Worm (Caenorhabditis elegans) whole organism, L3 larva: ENCODE data around the gene emb-1.

Experiments
- R02D3.7 ChIP-seq: fragments of 150-350 bp; optimal IDR thresholded peaks from 2 replicates; lab custom pipeline; 2014; ENCODE audit warnings: missing biosample characterization, missing genetic modification characterization
- aly-2 ChIP-seq: fragments of 150-350 bp; optimal IDR thresholded peaks from 2 replicates; lab custom pipeline; 2014; ENCODE audit warnings: missing biosample characterization, missing genetic modification characterization
- ama-1 ChIP-seq: fragments of 150-350 bp; optimal IDR thresholded peaks from 2 replicates; lab custom pipeline; 2018
- ceh-16 ChIP-seq: sonication (generic microtip); optimal IDR thresholded peaks from 2 replicates; lab custom pipeline; 2017; ENCODE audit warnings: missing biosample characterization, missing genetic modification characterization
- ceh-28 ChIP-seq: fragments of 150-350 bp; optimal IDR thresholded peaks from 2 replicates; lab custom pipeline; 2014; ENCODE audit warnings: missing biosample characterization, missing genetic modification reagents, missing genetic modification characterization
- ceh-82 ChIP-seq: fragments of 150-350 bp; optimal IDR thresholded peaks from 2 replicates; lab custom pipeline; 2014; ENCODE audit warnings: missing biosample characterization, missing genetic modification characterization
- daf-12 ChIP-seq: fragments of 150-350 bp; optimal IDR thresholded peaks from 2 replicates; lab custom pipeline; 2014; ENCODE audit warnings: missing biosample characterization, missing genetic modification reagents, missing genetic modification characterization
- egl-27 ChIP-seq: sonication (generic microtip); optimal IDR thresholded peaks from 4 replicates; lab custom pipeline; 2017; ENCODE audit warnings: missing biosample characterization, missing genetic modification reagents, missing genetic modification characterization
- elt-1 ChIP-seq: fragments of 150-350 bp; optimal IDR thresholded peaks from 2 replicates; lab custom pipeline; 2014; ENCODE audit warnings: missing biosample characterization, missing genetic modification characterization
- elt-2 ChIP-seq: sonication (generic microtip); optimal IDR thresholded peaks from 2 replicates; lab custom pipeline; 2016; ENCODE audit warnings: missing genetic modification reagents, mild to moderate bottlenecking, missing genetic modification characterization, missing compliant biosample characterization
- elt-3 ChIP-seq, 3 experiments: fragments of 150-350 bp in 1 of 3; sonication (generic microtip) in 2 of 3; optimal IDR thresholded peaks; 2 replicates in 2 of 3; 4 replicates in 1 of 3; lab custom pipeline; 2014 to 2017; ENCODE audit warnings: missing biosample characterization in 3 of 3, missing genetic modification characterization in 3 of 3
- fkh-10 ChIP-seq: sonication (generic microtip); optimal IDR thresholded peaks from 2 replicates; lab custom pipeline; 2017; ENCODE audit warnings: missing biosample characterization, missing genetic modification reagents, missing genetic modification characterization
- fkh-2 ChIP-seq: fragments of 150-350 bp; optimal IDR thresholded peaks from 2 replicates; lab custom pipeline; 2014; ENCODE audit warnings: missing biosample characterization, missing genetic modification reagents, missing genetic modification characterization
- jun-1 ChIP-seq: fragments of 150-350 bp; optimal IDR thresholded peaks from 2 replicates; lab custom pipeline; 2014; ENCODE audit warnings: missing biosample characterization, missing genetic modification reagents, missing genetic modification characterization
- lin-15B ChIP-seq: fragments of 150-350 bp; optimal IDR thresholded peaks from 2 replicates; lab custom pipeline; 2014; ENCODE audit warnings: missing biosample characterization, missing genetic modification characterization
- lsy-12 ChIP-seq: sonication (generic microtip); optimal IDR thresholded peaks from 2 replicates; lab custom pipeline; 2016; ENCODE audit warnings: mild to moderate bottlenecking, missing genetic modification characterization, missing compliant biosample characterization
- mdl-1 ChIP-seq: fragments of 150-350 bp; optimal IDR thresholded peaks from 2 replicates; lab custom pipeline; 2014; ENCODE audit warnings: missing biosample characterization, missing genetic modification characterization
- nhr-11 ChIP-seq: fragments of 150-350 bp; optimal IDR thresholded peaks from 2 replicates; lab custom pipeline; 2014; ENCODE audit warnings: missing biosample characterization, missing genetic modification characterization
- nhr-12 ChIP-seq: fragments of 150-350 bp; optimal IDR thresholded peaks from 2 replicates; lab custom pipeline; 2014; ENCODE audit warnings: missing biosample characterization, missing genetic modification characterization
- nhr-23 ChIP-seq: fragments of 150-350 bp; optimal IDR thresholded peaks from 2 replicates; lab custom pipeline; 2014; ENCODE audit warnings: missing biosample characterization, missing genetic modification reagents, missing genetic modification characterization
- nhr-237 ChIP-seq: fragments of 150-350 bp; optimal IDR thresholded peaks from 2 replicates; lab custom pipeline; 2014; ENCODE audit warnings: missing biosample characterization, missing genetic modification characterization
- nhr-25 ChIP-seq: sonication (generic microtip); optimal IDR thresholded peaks from 2 replicates; lab custom pipeline; 2017; ENCODE audit warnings: missing biosample characterization, missing genetic modification characterization
- nhr-28 ChIP-seq: fragments of 150-350 bp; optimal IDR thresholded peaks from 2 replicates; lab custom pipeline; 2014; ENCODE audit warnings: missing biosample characterization, missing genetic modification characterization
- nhr-43 ChIP-seq: sonication (generic microtip); optimal IDR thresholded peaks from 2 replicates; lab custom pipeline; 2016; ENCODE audit warnings: mild to moderate bottlenecking, missing genetic modification characterization, missing compliant biosample characterization; ENCODE audit not compliant: poor library complexity, severe bottlenecking
- nhr-67 ChIP-seq: fragments of 150-350 bp; optimal IDR thresholded peaks from 2 replicates; lab custom pipeline; 2014; ENCODE audit warnings: missing biosample characterization, missing genetic modification characterization
- nhr-77 ChIP-seq: fragments of 150-350 bp; optimal IDR thresholded peaks from 2 replicates; lab custom pipeline; 2014; ENCODE audit warnings: missing biosample characterization, missing genetic modification characterization
- pha-4 ChIP-seq: fragments of 150-350 bp; optimal IDR thresholded peaks from 2 replicates; lab custom pipeline; 2014; ENCODE audit warnings: missing biosample characterization, missing genetic modification reagents, missing genetic modification characterization
- pqm-1 ChIP-seq: fragments of 150-350 bp; optimal IDR thresholded peaks from 2 replicates; lab custom pipeline; 2017; ENCODE audit warnings: missing biosample characterization, missing genetic modification characterization, inconsistent platforms
- skn-1 ChIP-seq: fragments of 150-350 bp; optimal IDR thresholded peaks from 2 replicates; lab custom pipeline; 2014; ENCODE audit warnings: missing biosample characterization, missing genetic modification characterization
- tbx-2 ChIP-seq: sonication (generic microtip); optimal IDR thresholded peaks from 2 replicates; lab custom pipeline; 2016; ENCODE audit warnings: mild to moderate bottlenecking, missing genetic modification characterization, missing compliant biosample characterization
- unc-39 ChIP-seq: sonication (generic microtip); optimal IDR thresholded peaks from 4 replicates; lab custom pipeline; 2017; ENCODE audit warnings: missing biosample characterization, missing genetic modification characterization
- unc-62 ChIP-seq: fragments of 150-350 bp; sonication (generic microtip); optimal IDR thresholded peaks from 4 replicates; lab custom pipeline; 2014; ENCODE audit warnings: missing biosample characterization, missing genetic modification reagents, missing genetic modification characterization

Gene emb-1

DNA sequence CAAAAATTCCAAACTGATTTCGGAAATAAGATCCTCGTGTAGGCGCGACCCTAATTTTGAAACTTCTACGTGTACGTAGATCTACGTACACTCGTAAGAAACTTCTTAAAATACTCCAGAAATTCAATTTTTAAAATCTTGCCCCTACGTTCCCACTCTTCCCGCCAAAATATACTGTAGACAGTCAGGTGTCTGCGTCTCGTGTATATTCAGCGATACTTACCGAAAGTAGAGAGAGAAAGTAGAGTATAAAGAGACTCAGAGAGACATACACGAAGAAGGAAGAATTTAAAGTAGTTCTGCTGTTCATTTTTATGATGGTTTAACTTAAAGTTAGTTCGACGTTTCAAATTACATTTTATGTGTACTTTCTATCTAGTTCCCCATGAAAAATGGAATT, 20.0 kb downstream of the emb-1 start:
- TF ChIP-seq nhr-12 (tag; lab: Kevin White, UChicago) (no peak), pha-4 (tag; lab: Kevin White, UChicago) (peak; percentile 3), lin-15B (no peak)
- TF ChIP-seq, all 47 proteins: peak for 1

DNA sequence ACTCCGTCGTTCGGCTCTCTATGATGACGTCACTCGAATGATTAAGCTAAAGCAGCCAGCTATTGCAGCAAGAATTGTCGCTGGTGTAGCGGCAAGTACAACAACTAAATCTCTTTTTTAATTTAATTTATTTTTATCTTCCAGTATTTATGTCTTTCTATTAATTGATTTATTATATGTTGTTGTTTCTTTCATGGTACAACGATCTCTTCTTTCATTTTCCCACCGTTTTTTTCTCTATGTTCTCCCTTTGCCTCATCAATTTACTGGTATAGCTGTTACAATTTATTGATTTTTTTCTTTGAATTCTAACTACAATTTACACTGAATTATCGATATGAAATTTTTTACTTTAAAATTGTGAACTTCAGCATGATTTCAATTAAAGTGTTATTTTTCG, 22.5 kb downstream of the emb-1 start, which contains the start of gene moc-6:
Gene moc-6 (plus strand): TSS at position 301 of the 400 bp plus-strand sequence.
- no peak for TF ChIP-seq egl-27 (tag; lab: Kevin White, UChicago)
- no peak for TF ChIP-seq nhr-28 (tag; lab: Kevin White, UChicago)
- TF ChIP-seq ceh-28 = peak; percentile 12

DNA sequence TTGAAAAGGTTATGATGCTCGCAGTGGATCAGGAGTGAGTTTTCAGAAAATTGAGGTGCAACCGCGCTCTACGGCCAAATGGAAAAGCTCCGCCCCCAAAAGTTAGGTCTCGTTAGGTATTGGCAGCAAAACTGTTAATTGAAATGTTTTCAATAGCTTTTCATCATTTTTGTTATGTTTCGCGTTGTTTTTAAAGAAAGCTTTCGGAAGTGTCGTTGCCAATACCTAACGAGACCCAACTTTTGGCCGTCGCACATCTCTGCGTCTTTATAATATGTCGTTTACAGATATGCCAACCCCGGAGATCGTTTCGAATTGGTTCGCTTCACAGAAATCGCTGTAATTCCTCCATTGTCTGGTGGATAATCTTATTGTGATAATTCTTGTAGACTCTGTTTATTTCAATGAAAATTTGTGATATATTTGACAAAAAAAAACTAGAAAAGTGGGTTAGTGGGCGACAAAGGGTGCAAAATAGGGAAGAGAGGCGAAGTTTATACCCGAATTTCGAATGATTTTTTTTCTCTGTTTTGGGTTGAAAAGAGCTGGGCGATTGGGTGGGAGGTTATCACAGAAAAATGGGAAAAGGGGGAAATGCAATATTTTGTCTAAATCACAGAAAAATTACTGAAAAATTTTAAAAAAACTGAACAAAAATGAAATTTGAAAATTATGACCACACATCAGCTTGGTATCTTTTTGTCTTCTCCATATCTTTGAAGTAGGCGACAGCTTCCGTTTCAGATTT, 23.2 kb downstream of the emb-1 start:
- TF ChIP-seq nhr-43 = peak; percentile 19
- peak in 1 of 3 experiments; percentile 71 for TF ChIP-seq elt-3 (tag; optimal IDR thresholded peaks at IDR 0.05; lab: Kevin White, UChicago)
- TF ChIP-seq nhr-25 (tag; lab: Kevin White, UChicago) = peak; percentile 31
- TF ChIP-seq ama-1 (lab: Kevin White, UChicago) = peak; percentile 69
- no peak for TF ChIP-seq nhr-77 (tag; lab: Kevin White, UChicago)
- no peak for TF ChIP-seq nhr-67
- no peak for TF ChIP-seq lsy-12 (tag; lab: Kevin White, UChicago)
- TF ChIP-seq elt-2 = peak; percentile 52

DNA sequence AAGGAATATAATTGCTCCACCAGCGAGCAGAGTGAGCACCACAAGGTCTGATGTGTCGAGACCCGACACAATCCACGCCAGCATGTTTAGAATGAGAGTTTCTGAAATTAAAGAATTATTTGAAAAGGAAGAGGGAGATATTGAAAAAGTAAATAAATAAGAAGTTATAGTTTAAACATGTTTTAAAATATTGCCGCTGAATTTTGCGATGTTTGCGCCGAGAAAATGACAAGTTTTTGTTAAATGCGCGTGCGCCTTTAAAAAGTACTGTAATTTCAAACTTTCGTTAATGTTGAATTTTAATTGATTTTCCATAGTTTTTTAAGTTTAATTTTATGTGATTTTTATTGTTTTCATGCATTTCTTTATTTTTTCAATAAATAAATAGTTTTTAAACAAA, 26.3 kb downstream of the emb-1 start, which contains the start of gene emb-8:
Gene emb-8 (minus strand): TSS at position 101 of the 400 bp plus-strand sequence.
- TF ChIP-seq unc-62 (GFP tag; lab: Kevin White, UChicago) (no peak), ama-1 (lab: Kevin White, UChicago) (no peak), unc-39 (tag; lab: Kevin White, UChicago) (no peak), nhr-43 (no peak), ceh-82 (tag; lab: Kevin White, UChicago) (no peak), nhr-237 (tag; lab: Kevin White, UChicago) (no peak), nhr-77 (tag; lab: Kevin White, UChicago) (no peak), fkh-2 (tag; lab: Kevin White, UChicago) (no peak), daf-12 (tag; lab: Kevin White, UChicago) (no peak), egl-27 (tag; lab: Kevin White, UChicago) (no peak), ceh-16 (tag; lab: Kevin White, UChicago) (no peak), nhr-23 (no peak), lsy-12 (tag; lab: Kevin White, UChicago) (no peak), elt-2 (no peak), pqm-1 (tag; lab: Kevin White, UChicago) (no peak), mdl-1 (no peak), tbx-2 (tag; lab: Kevin White, UChicago) (no peak), R02D3.7 (tag; lab: Kevin White, UChicago) (no peak), aly-2 (tag; lab: Kevin White, UChicago) (no peak), elt-1 (tag; lab: Kevin White, UChicago) (no peak)

DNA sequence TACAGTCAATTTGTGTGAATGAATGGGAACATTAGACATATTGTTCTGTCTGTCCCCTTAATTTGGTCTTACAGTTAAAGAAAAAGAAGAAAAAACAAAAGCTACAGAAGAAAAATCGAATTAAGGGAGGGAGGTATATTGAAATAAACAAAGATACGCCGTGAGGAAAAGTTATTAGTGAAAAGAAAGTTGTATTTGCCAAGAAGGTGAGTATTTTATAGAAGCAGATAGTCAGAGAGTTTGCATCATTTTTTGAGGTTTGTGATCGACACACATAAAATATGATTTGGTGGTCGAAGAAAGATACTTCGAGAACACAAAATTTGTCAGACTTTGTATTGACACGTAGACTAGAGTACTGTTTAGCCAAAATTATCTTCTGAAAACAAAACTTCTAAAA, 27.1 kb downstream of the emb-1 start:
- TF ChIP-seq pqm-1 (tag; lab: Kevin White, UChicago) = peak; percentile 52
- no peak for TF ChIP-seq R02D3.7 (tag; lab: Kevin White, UChicago)
- no peak for TF ChIP-seq nhr-11
- TF ChIP-seq elt-2 = peak; percentile 49
- TF ChIP-seq unc-39 (tag; lab: Kevin White, UChicago) = no peak
- no peak for TF ChIP-seq unc-62 (GFP tag; lab: Kevin White, UChicago)
- TF ChIP-seq nhr-28 (tag; lab: Kevin White, UChicago) = no peak
- TF ChIP-seq skn-1 (tag; lab: Kevin White, UChicago) = no peak
- peak; percentile 38 for TF ChIP-seq jun-1 (tag; lab: Kevin White, UChicago)
- TF ChIP-seq pha-4 (tag; lab: Kevin White, UChicago) = peak; percentile 68
- no peak for TF ChIP-seq fkh-10 (GFP tag; lab: Kevin White, UChicago)
